Worm (Caenorhabditis elegans) whole organism, late embryonic: ENCODE measurements around the gene epic-2.

Experiments used
- C08G9.2 ChIP-seq: sonication (generic microtip); optimal IDR thresholded peaks from 2 replicates; lab custom pipeline; 2016; ENCODE audit warnings: mild to moderate bottlenecking, missing genetic modification characterization, moderate library complexity, missing compliant biosample characterization
- F13H6.1 ChIP-seq: sonication (generic microtip); optimal IDR thresholded peaks from 2 replicates; lab custom pipeline; 2016; ENCODE audit warnings: missing genetic modification characterization, missing compliant biosample characterization
- K02D7.2 ChIP-seq: sonication (generic microtip); optimal IDR thresholded peaks from 2 replicates; lab custom pipeline; 2017; ENCODE audit warnings: mild to moderate bottlenecking, missing genetic modification characterization, missing compliant biosample characterization
- ama-1 ChIP-seq: fragments of 150-350 bp; optimal IDR thresholded peaks from 2 replicates; lab custom pipeline; 2014
- ceh-14 ChIP-seq: sonication (generic microtip); optimal IDR thresholded peaks from 2 replicates; lab custom pipeline; 2016; ENCODE audit warnings: missing genotype, missing genetic modification characterization, missing compliant biosample characterization
- ceh-18 ChIP-seq: sonication (generic microtip); optimal IDR thresholded peaks from 2 replicates; lab custom pipeline; 2016; ENCODE audit warnings: missing genetic modification characterization, missing compliant biosample characterization
- ceh-19 ChIP-seq: fragments of 200-800 bp; sonication (Bioruptor generic); optimal IDR thresholded peaks from 2 replicates; lab custom pipeline; 2018; ENCODE audit warnings: mild to moderate bottlenecking, missing genetic modification characterization, missing compliant biosample characterization
- ceh-2 ChIP-seq: sonication (generic microtip); optimal IDR thresholded peaks from 2 replicates; lab custom pipeline; 2016; ENCODE audit warnings: missing genotype, missing genetic modification characterization, missing compliant biosample characterization
- ceh-24 ChIP-seq: sonication (generic microtip); optimal IDR thresholded peaks from 2 replicates; lab custom pipeline; 2016; ENCODE audit warnings: mild to moderate bottlenecking, missing genetic modification characterization, missing compliant biosample characterization
- ceh-30 ChIP-seq: fragments of 150-350 bp; optimal IDR thresholded peaks from 2 replicates; lab custom pipeline; 2014; ENCODE audit warnings: missing biosample characterization, missing genetic modification characterization
- ceh-31 ChIP-seq: sonication (generic microtip); optimal IDR thresholded peaks from 2 replicates; lab custom pipeline; 2016; ENCODE audit warnings: missing genetic modification characterization, missing compliant biosample characterization
- ceh-34 ChIP-seq: sonication (generic microtip); optimal IDR thresholded peaks from 2 replicates; lab custom pipeline; 2016; ENCODE audit warnings: mild to moderate bottlenecking, missing genetic modification characterization, missing compliant biosample characterization
- ceh-48 ChIP-seq: sonication (generic microtip); optimal IDR thresholded peaks from 2 replicates; lab custom pipeline; 2016; ENCODE audit warnings: missing genetic modification characterization, inconsistent platforms, missing compliant biosample characterization
- ceh-9 ChIP-seq: sonication (generic microtip); optimal IDR thresholded peaks from 2 replicates; lab custom pipeline; 2016; ENCODE audit warnings: mild to moderate bottlenecking, missing genetic modification characterization, inconsistent platforms, missing compliant biosample characterization
- che-1 ChIP-seq: sonication (generic microtip); optimal IDR thresholded peaks from 2 replicates; lab custom pipeline; 2016; ENCODE audit warnings: mild to moderate bottlenecking, missing genetic modification characterization, missing compliant biosample characterization
- dmd-4 ChIP-seq: sonication (generic microtip); optimal IDR thresholded peaks from 2 replicates; lab custom pipeline; 2016; ENCODE audit warnings: borderline replicate concordance, missing genetic modification characterization, missing compliant biosample characterization
- dve-1 ChIP-seq: sonication (generic microtip); optimal IDR thresholded peaks from 2 replicates; lab custom pipeline; 2017; ENCODE audit warnings: antibody characterized with exemption, mild to moderate bottlenecking, missing genetic modification characterization, missing compliant biosample characterization
- elt-4 ChIP-seq: sonication (generic microtip); optimal IDR thresholded peaks from 2 replicates; lab custom pipeline; 2016; ENCODE audit warnings: missing genetic modification characterization, missing compliant biosample characterization
- fax-1 ChIP-seq: sonication (generic microtip); optimal IDR thresholded peaks from 2 replicates; lab custom pipeline; 2016; ENCODE audit warnings: missing genotype, missing genetic modification characterization, missing compliant biosample characterization
- fkh-10 ChIP-seq: fragments of 150-350 bp; optimal IDR thresholded peaks from 2 replicates; lab custom pipeline; 2014; ENCODE audit warnings: missing biosample characterization, missing genetic modification reagents, missing genetic modification characterization
- hlh-15 ChIP-seq: sonication (generic microtip); optimal IDR thresholded peaks from 2 replicates; lab custom pipeline; 2016; ENCODE audit warnings: missing genetic modification characterization, missing compliant biosample characterization
- hlh-6 ChIP-seq: sonication (generic microtip); optimal IDR thresholded peaks from 2 replicates; lab custom pipeline; 2016; ENCODE audit warnings: missing genotype, missing genetic modification characterization, missing compliant biosample characterization
- lin-11 ChIP-seq: fragments of 200-800 bp; sonication (Bioruptor generic); optimal IDR thresholded peaks from 2 replicates; lab custom pipeline; 2018; ENCODE audit warnings: mild to moderate bottlenecking, missing genetic modification characterization, missing compliant biosample characterization
- madf-2 ChIP-seq: sonication (generic microtip); optimal IDR thresholded peaks from 2 replicates; lab custom pipeline; 2017; ENCODE audit warnings: missing genetic modification characterization, missing compliant biosample characterization
- mec-3 ChIP-seq: sonication (generic microtip); optimal IDR thresholded peaks from 2 replicates; lab custom pipeline; 2016; ENCODE audit warnings: borderline replicate concordance, missing genetic modification characterization, missing compliant biosample characterization
- nfya-1 ChIP-seq: sonication (generic microtip); optimal IDR thresholded peaks from 2 replicates; lab custom pipeline; 2017; ENCODE audit warnings: missing genetic modification characterization, mild to moderate bottlenecking, missing compliant biosample characterization, antibody characterized with exemption, moderate library complexity
- nhr-232 ChIP-seq: sonication (generic microtip); optimal IDR thresholded peaks from 2 replicates; lab custom pipeline; 2016; ENCODE audit warnings: missing genetic modification characterization, missing compliant biosample characterization
- pat-9 ChIP-seq: fragments of 200-800 bp; sonication (Bioruptor generic); optimal IDR thresholded peaks from 2 replicates; lab custom pipeline; 2018; ENCODE audit warnings: mild to moderate bottlenecking, missing genetic modification characterization, moderate library complexity, missing compliant biosample characterization
- pha-2 ChIP-seq: sonication (generic microtip); optimal IDR thresholded peaks from 2 replicates; lab custom pipeline; 2017; ENCODE audit warnings: mild to moderate bottlenecking, missing genetic modification characterization, missing compliant biosample characterization
- sdc-2 ChIP-seq: sonication (generic microtip); optimal IDR thresholded peaks from 2 replicates; lab custom pipeline; 2016; ENCODE audit warnings: missing genotype, missing genetic modification characterization, missing compliant biosample characterization
- sox-2 ChIP-seq: fragments of 200-800 bp; sonication (Bioruptor generic); IDR thresholded peaks from 2 replicates; pipeline ENCODE4 v1.3.6; 2022; ENCODE audit warnings: missing genetic modification reagents, missing genetic modification characterization, missing compliant biosample characterization
- syd-9 ChIP-seq: sonication (generic microtip); optimal IDR thresholded peaks from 2 replicates; lab custom pipeline; 2016; ENCODE audit warnings: mild to moderate bottlenecking, missing genetic modification characterization, moderate library complexity, missing compliant biosample characterization
- unc-3 ChIP-seq, 2 experiments: fragments of 200-800 bp in 1 of 2; sonication (Bioruptor generic) in 1 of 2; sonication (generic microtip) in 1 of 2; conservative IDR thresholded peaks in 1 of 2; optimal IDR thresholded peaks in 1 of 2; 2 replicates each; pipeline versions ENCODE4 v1.3.6 to Lab custom; 2016 to 2022; ENCODE audit warnings: missing compliant biosample characterization in 2 of 2, missing genetic modification characterization in 2 of 2, missing genetic modification reagents in 1 of 2
- unc-55 ChIP-seq: sonication (generic microtip); optimal IDR thresholded peaks from 2 replicates; lab custom pipeline; 2017; ENCODE audit warnings: missing biosample characterization, missing genetic modification reagents, missing genetic modification characterization
- unc-86 ChIP-seq: sonication (generic microtip); optimal IDR thresholded peaks from 2 replicates; lab custom pipeline; 2016; ENCODE audit warnings: missing genetic modification characterization, missing compliant biosample characterization
- zip-5 ChIP-seq: sonication (generic microtip); optimal IDR thresholded peaks from 2 replicates; lab custom pipeline; 2016; ENCODE audit warnings: missing genetic modification characterization, missing compliant biosample characterization

The epic-2 gene

ce11 chrIV:1768288-1768687, 47.7 kb downstream of the epic-2 start, which contains the start of gene col-108:
TSS of gene col-108 (plus strand) at chrIV:1768588.
- TF ChIP-seq ceh-18 (tag; lab: Kevin White, UChicago) (no peak), ceh-24 (tag; lab: Kevin White, UChicago) (no peak), nfya-1 (tag; lab: Kevin White, UChicago) (no peak), K02D7.2 (tag; lab: Kevin White, UChicago) (no peak), che-1 (tag; lab: Kevin White, UChicago) (no peak), ceh-9 (tag; lab: Kevin White, UChicago) (no peak), C08G9.2 (tag; lab: Kevin White, UChicago) (no peak), nhr-232 (tag; lab: Kevin White, UChicago) (no peak), ama-1 (no peak), hlh-15 (tag; lab: Kevin White, UChicago) (no peak), hlh-6 (tag; lab: Kevin White, UChicago) (no peak), zip-5 (tag; lab: Kevin White, UChicago) (no peak), ceh-14 (tag; lab: Kevin White, UChicago) (no peak), sox-2 (GFP tag; lab: Robert Waterston, UW) (no peak)

ce11 chrIV:1769074-1769473, 48.5 kb downstream of the epic-2 start:
- peak; percentile 81 for TF ChIP-seq mec-3 (tag; lab: Kevin White, UChicago)
- TF ChIP-seq madf-2 (tag; lab: Kevin White, UChicago) = no peak
- no peak for TF ChIP-seq unc-86 (tag; lab: Kevin White, UChicago)
- TF ChIP-seq ceh-14 (tag; lab: Kevin White, UChicago) = no peak
- peak; percentile 18 for TF ChIP-seq C08G9.2 (tag; lab: Kevin White, UChicago)
- no peak for TF ChIP-seq ceh-19 (GFP tag; lab: Kevin White, UChicago)
- no peak for TF ChIP-seq fkh-10 (GFP tag; lab: Kevin White, UChicago)
- TF ChIP-seq unc-55 (GFP tag; lab: Kevin White, UChicago) = no peak
- TF ChIP-seq F13H6.1 (tag; lab: Kevin White, UChicago) = no peak
- peak; percentile 91 for TF ChIP-seq elt-4 (tag; lab: Kevin White, UChicago)
- no peak for TF ChIP-seq lin-11 (tag; lab: Kevin White, UChicago)
- peak; percentile 60 for TF ChIP-seq hlh-6 (tag; lab: Kevin White, UChicago)
- peak; percentile 21 for TF ChIP-seq ceh-34 (tag; lab: Kevin White, UChicago)
- TF ChIP-seq ceh-31 (tag; lab: Kevin White, UChicago) = peak; percentile 22
- peak; percentile 25 for TF ChIP-seq sdc-2 (tag; lab: Kevin White, UChicago)
- no peak for TF ChIP-seq fax-1 (tag; lab: Kevin White, UChicago)
- TF ChIP-seq, all 69 proteins: peak for 7

DNA sequence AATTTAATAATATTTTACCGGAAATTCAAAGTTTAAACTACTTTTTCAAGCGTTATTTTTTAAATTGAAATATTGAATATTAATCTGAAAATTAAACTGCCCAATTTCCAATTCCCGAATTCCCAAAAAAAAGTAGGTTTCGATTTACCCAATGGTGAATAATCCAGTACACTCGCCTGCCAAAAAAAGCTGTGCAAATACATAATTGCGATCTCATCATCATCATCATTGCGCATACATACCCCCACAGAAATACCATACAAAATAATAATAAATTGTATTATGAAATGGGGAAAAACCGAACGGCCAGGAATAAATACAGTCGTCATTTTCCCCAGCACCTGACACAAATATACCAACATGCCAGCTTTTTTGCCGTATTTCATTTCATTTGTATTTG, 51.3 kb downstream of the epic-2 start, which contains the start of gene Y41D4A.1:
TSS of gene Y41D4A.1 (plus strand) at position 301 of the 400 bp plus-strand sequence.
- TF ChIP-seq unc-86 (tag; lab: Kevin White, UChicago) = no peak
- no peak for TF ChIP-seq unc-3 (GFP tag; conservative IDR thresholded peaks at IDR 0.05; lab: Robert Waterston, UW)
- no peak for TF ChIP-seq unc-3 (tag; optimal IDR thresholded peaks at IDR 0.05; lab: Kevin White, UChicago)
- no peak for TF ChIP-seq pha-2 (tag; lab: Kevin White, UChicago)
- TF ChIP-seq sdc-2 (tag; lab: Kevin White, UChicago) = no peak
- TF ChIP-seq unc-55 (GFP tag; lab: Kevin White, UChicago) = no peak
- TF ChIP-seq ceh-2 (tag; lab: Kevin White, UChicago) = no peak
- no peak for TF ChIP-seq lin-11 (tag; lab: Kevin White, UChicago)
- no peak for TF ChIP-seq ceh-9 (tag; lab: Kevin White, UChicago)
- no peak for TF ChIP-seq dve-1 (tag; lab: Kevin White, UChicago)
- TF ChIP-seq ceh-30 = no peak
- TF ChIP-seq syd-9 (tag; lab: Kevin White, UChicago) = no peak
- TF ChIP-seq pat-9 = no peak
- TF ChIP-seq ceh-24 (tag; lab: Kevin White, UChicago) = no peak
- no peak for TF ChIP-seq sox-2 (GFP tag; lab: Robert Waterston, UW)
- no peak for TF ChIP-seq dmd-4 (tag; lab: Kevin White, UChicago)
- TF ChIP-seq ceh-48 (tag; lab: Kevin White, UChicago) = no peak
